Fruit fly (Drosophila melanogaster) whole organism: ENCODE results near the gene Vps39.

ENCODE experiments used
- CG8478 ChIP-seq: fragments of >200 bp; optimal IDR thresholded peaks from 2 replicates; lab custom pipeline; 2018; ENCODE audit warnings: inconsistent platforms
- Dll ChIP-seq: fragments of >200 bp; optimal IDR thresholded peaks from 2 replicates; lab custom pipeline; 2017
- EcR ChIP-seq, 2 experiments: fragments of >200 bp; optimal IDR thresholded peaks; 2 replicates each; lab custom pipeline; 2017; ENCODE audit warnings: missing biosample characterization in 2 of 2, missing genetic modification characterization in 2 of 2, missing genetic modification reagents in 2 of 2
- psq ChIP-seq: fragments of >200 bp; optimal IDR thresholded peaks from 2 replicates; lab custom pipeline; 2017
- usp ChIP-seq: fragments of >200 bp; optimal IDR thresholded peaks from 2 replicates; lab custom pipeline; 2017; ENCODE audit warnings: missing biosample characterization, missing genetic modification characterization, mixed read lengths

DNA sequence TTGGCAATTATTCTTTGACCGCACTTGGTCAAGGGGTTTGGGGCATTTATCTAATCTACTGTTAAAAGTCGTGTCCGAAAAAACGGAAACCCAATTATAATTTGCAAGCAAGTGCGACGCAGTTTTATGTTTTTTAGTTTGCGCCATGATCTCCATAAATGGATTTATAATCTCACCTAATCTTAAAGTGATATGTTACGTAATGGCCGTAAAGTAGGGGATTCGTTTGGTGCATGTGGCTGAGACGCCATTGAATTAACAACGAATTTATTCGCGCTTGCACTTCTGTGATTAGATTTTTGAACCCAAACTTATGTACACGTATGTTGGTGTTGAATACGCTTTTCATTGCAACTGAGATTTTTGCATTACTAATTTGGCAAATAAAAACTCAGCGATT lies 2.4 kb upstream of the Vps39 start:
- no peak for TF ChIP-seq psq (lab: Kevin White, UChicago)
- TF ChIP-seq CG8478 (lab: Kevin White, UChicago): no peak
- TF ChIP-seq Dll (lab: Kevin White, UChicago): no peak
- no peak for TF ChIP-seq usp (GFP tag; lab: Kevin White, UChicago)
- no peak for TF ChIP-seq EcR (GFP tag; optimal IDR thresholded peaks at IDR 0.05; lab: Kevin White, UChicago)
